Fruit fly (Drosophila melanogaster): Measurements from ENCODE around the gene CG9368.

The CG9368 gene

DNA sequence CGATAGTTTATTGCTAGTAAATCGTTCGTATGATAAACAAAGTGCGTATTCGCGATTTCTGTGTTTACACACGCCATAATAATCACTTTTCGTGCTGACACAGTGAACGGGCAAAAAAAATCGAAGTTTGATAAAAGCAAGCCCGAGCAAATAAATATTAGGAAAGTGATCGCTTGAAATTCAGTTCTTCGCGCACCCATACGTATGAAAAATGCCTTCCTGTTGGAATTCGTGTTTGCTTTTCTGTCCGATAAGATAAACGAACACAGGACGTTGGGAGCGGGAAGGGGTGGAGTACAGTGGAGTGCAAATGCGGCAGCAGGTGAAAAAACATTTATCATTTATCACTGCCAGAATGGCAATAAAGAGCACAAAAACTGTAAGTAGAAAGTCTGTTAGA lies 29.3 kb downstream of the CG9368 start:
- TF ChIP-seq CG8478 (optimal IDR thresholded peaks at IDR 0.05) (no peak), CTCF (optimal IDR thresholded peaks at IDR 0.05) (no peak)

- TF ChIP-seq CG8478 (optimal IDR thresholded peaks at IDR 0.05), result no peak
- TF ChIP-seq CTCF (optimal IDR thresholded peaks at IDR 0.05), result no peak
Measured at dm6 chr3L:19631867-19632266, 30.4 kb downstream of the CG9368 start.

- TF ChIP-seq CTCF (optimal IDR thresholded peaks at IDR 0.05) (no peak), CG8478 (optimal IDR thresholded peaks at IDR 0.05) (no peak)
Measured at dm6 chr3L:19632766-19633632, 31.6 kb downstream of the CG9368 start.

dm6 chr3L:19634788-19635448 lies 33.5 kb downstream of the CG9368 start:
- TF ChIP-seq CG8478 (optimal IDR thresholded peaks at IDR 0.05) (no peak), CTCF (optimal IDR thresholded peaks at IDR 0.05) (no peak)

DNA sequence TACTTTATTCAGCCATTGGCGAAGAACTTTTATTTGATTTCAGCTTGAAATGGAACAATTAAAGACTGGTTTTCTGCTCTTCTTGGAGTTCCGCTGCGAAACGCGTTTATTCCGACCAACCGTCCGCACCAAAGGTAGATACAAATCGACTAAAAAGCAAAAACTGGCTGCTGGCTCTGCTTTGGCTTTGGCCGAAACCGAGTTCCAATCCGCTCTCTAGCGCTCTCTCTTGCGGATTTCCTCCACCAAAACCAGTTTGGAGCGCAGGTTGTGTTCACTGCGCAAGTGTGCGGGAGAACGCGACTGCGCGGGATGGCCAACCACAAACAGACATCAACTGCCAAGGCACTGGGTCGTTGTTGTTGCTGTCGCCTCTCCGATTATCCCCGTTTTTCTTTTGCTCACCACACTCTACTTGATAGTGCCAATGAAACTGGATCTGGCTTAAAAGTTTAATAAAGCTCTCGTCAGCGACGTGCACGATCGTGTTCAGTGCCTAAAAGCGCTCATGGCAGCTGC lies 34.1 kb downstream of the CG9368 start, which contains the start of gene wnd:
wnd (minus strand) TSS at position 306 of the 519 bp plus-strand sequence.
- TF ChIP-seq CTCF (optimal IDR thresholded peaks at IDR 0.05) (no peak), CG8478 (optimal IDR thresholded peaks at IDR 0.05) (no peak)

DNA sequence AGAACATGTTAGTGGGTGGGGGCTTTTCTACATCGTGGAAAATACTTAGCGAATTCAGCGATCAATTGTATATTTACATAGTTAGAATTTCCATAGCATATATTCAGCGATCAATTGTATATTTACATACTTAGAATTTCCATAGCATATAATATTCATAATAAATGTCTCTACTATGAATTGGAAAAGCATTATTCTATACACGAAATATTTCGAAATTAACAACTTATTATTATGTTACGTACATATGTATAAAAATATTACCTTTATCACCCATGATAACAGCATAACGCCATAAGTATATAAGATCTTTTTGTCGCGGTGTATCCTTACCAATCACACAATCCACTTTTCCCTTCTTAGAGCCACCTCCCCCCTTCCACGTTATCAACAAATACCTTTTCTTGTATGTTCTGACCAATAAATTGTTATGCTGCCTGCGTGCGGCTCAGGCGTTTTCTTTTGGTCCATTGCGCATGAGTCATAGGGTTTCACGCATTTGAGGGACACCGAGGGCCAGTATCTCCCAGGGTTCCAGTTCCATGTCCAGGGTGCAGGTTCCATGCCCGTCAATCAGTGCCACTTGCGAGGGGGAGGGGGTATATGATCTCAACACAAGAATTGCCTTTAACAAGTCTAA lies 35.5 kb downstream of the CG9368 start:
- no peak for TF ChIP-seq CTCF (optimal IDR thresholded peaks at IDR 0.05)
- TF ChIP-seq CG8478 (optimal IDR thresholded peaks at IDR 0.05), result no peak

DNA sequence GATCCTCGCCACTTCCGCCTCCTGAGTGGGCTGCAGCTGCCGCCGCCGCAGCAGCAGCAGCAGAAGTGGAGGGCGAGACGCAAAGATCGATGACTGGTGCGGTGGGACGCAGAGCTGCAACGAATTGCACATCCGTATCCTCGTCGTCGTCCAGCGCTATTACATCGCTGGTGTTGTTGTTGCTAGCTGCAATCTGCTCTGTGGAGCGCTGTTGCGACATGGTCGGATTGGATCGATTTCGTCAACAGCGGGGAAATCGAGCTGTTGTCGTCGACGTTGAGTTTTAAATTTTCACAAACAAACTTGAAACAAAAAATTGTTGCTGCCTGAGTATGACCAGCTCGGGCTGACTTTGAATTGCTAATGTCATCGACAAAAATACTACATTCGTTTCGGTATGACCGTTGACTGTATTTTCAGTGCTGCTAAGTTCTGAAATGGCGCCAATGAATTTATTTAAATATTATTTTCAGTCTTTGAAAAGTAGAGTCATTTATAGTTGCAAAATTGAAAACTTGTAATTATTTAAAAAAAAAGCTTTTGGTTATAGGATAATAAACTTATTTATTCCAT lies 41.1 kb downstream of the CG9368 start, which contains the start of gene Rnf146:
Rnf146 (minus strand) TSS at position 369 of the 573 bp plus-strand sequence.
- no peak for TF ChIP-seq CG8478 (optimal IDR thresholded peaks at IDR 0.05)
- no peak for TF ChIP-seq CTCF (optimal IDR thresholded peaks at IDR 0.05)

DNA sequence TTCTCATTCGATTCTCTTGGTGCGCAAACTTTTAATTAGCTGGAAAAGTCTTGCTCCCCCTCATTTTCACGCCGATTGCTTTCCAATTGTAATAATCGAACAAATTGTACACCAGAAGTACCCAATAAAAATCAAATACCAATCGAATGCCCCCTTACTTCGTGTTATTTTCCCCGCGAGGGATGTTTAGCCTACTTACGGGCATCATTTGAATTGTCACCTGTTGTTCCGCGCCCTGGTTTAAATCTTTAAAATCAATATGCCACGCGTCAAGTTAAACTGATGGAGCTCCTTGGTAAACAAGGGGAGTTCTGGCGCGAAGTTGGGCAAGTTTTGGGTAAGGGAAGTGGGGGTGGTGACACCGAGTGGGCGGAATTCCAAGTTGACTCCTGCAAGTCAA lies 44.9 kb downstream of the CG9368 start:
- no peak for TF ChIP-seq CG8478 (optimal IDR thresholded peaks at IDR 0.05)
- no peak for TF ChIP-seq CTCF (optimal IDR thresholded peaks at IDR 0.05)

DNA sequence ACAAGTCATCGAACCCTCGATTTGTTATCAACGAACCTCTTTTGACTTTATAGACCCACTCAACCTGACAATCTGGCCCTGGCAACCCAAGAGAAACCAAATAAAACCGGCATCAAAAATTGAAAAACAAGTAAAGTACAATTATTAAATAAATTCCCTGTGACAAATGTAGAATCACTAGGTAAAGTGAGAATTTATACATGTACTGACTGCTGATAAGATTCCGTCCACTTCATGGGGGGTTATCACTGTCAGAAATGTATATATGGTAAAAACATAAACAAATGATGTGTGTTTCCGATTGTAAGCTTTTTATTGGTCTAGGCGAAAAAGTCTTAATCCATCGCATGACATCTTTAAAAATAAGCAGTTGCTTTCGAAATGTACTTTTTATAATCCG lies 47.2 kb downstream of the CG9368 start:
- no peak for TF ChIP-seq CG8478 (optimal IDR thresholded peaks at IDR 0.05)
- no peak for TF ChIP-seq CTCF (optimal IDR thresholded peaks at IDR 0.05)

DNA sequence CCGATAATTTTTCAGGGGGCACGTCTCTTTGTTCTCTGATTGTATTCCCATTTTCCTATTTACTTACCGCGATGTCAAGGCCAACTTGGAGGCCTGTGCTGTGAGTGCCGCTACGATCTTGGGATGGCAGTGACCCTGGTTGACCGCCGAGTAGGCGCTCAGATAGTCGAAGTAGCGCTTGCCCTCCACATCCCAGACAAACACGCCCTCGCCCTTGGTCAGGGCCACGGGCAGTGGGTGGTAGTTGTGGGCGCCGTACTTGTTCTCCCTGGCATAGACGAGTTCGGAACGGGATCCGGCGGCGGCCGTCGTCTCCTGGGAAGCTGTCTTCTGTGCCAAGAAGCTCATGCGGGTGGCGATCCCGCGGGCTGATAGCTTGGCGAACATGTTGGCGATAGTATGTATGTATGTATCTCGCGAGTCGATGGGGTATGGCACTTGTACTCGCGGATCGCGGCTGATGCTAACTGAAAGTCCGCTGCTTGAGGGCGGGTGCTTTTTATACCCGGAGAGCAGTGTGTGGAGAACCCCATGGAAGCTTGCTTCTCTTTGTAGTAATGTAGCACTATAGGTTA lies 48.0 kb downstream of the CG9368 start, which contains the start of gene Oat:
Oat (minus strand) TSS at position 478 of the 575 bp plus-strand sequence.
- TF ChIP-seq CTCF (optimal IDR thresholded peaks at IDR 0.05) (no peak), CG8478 (optimal IDR thresholded peaks at IDR 0.05) (no peak)

DNA sequence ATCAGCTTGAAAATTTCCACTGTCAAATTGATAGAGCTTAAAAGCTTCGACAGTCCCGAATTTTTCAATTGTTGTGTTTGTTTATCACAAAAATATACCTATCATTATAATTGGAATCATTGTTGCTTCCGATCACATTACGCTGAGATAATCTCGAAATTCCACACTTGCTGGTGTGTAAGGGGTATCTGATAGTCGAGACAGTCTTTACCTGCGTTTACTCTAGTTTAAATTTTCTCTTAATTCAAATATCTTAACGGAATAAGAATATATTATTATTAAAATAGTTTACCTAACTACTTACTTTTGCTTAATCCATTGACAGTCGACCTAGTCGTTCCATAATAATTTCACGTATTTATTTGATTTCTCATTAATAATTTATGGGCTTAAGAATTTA lies 48.7 kb downstream of the CG9368 start:
- TF ChIP-seq CTCF (optimal IDR thresholded peaks at IDR 0.05) (no peak), CG8478 (optimal IDR thresholded peaks at IDR 0.05) (no peak)

DNA sequence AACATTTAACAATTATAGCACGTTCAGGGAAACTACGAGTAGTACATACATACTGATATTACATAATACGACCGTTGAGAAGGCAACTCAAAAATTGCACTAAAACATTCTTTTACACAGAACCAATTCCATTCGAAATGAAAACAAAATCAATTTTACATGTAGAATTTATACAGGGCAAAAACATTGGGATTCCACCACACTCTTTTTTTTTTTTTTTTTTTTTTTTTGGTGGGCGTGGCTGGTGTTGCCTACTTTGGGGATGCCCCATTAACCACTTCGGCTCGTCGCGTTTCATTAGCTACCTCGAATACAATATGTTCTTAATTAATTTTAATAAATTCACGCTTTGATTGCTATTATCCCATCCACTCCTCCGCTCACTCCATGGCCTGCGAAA lies 49.2 kb downstream of the CG9368 start:
- TF ChIP-seq CG8478 (optimal IDR thresholded peaks at IDR 0.05) (no peak), CTCF (optimal IDR thresholded peaks at IDR 0.05) (peak in 1 of 2 experiments; percentile 52)

- no peak for TF ChIP-seq CG8478 (optimal IDR thresholded peaks at IDR 0.05)
- TF ChIP-seq CTCF (optimal IDR thresholded peaks at IDR 0.05), result no peak
Measured at dm6 chr3L:19653470-19653869, 52.0 kb downstream of the CG9368 start.

All from S2 (cell line).